Worm (Caenorhabditis elegans): ENCODE results near the gene K05F1.1.
A peak's percentile ranks its signal among the peaks of the same experiment; 100 is the strongest.

The K05F1.1 gene

DNA sequence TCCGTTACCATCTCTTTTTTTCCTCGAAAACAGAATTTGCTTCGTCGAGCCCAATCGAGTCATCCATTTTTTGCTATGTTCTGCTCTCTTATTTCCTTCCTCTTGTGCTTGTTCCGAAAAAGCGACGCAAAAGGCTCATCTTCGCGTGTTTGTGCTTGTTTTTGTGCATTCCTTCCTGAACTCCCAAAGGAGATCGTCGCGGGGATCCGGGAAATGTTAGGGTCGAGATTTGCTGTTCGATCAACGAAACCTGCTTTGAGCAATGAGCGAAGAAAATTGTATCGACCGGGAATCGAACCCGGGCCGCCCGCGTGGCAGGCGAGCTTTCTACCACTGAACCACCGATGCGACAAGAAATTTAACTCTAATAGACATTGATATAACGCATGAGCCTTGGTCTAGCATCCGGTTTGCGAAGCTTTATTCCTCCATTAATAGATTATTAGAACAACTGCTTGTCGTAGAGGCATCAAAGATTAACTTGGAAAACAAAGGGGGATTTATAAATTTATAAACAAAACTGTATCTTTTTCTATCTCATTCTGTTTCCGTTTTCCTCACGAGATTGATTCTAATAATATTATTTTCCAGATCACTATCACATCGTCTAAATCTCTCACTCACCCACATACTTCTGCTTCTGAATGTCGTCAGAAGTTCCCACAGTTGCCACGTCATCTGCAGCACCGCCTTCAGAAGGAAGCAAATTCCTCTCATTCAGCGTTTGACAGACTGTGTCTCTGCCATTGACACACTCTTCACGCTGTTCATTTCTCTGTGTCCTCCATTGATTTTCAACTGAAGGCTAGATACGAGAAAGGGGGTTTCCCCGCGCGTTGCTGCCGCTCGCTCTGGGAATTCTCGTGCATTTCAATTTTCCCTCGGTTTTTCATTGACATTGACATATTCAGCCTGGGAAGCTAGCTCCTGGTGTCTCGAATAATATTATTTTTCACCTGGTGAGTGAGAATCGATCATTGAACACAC lies 19.0 kb upstream of the K05F1.1 start, which contains the start of gene K05F1.6 (continued):
- no peak for TF ChIP-seq bed-1 (GFP tag; IDR thresholded peaks at IDR 0.05)
- peak; percentile 60 for TF ChIP-seq ZK185.1 (tag; optimal IDR thresholded peaks at IDR 0.05; ENCODE audit: poor library complexity, severe bottlenecking)
- peak; percentile 72 for TF ChIP-seq atf-7 (tag; optimal IDR thresholded peaks at IDR 0.05)
- no peak for TF ChIP-seq hlh-26 (GFP tag; conservative IDR thresholded peaks at IDR 0.05)

DNA sequence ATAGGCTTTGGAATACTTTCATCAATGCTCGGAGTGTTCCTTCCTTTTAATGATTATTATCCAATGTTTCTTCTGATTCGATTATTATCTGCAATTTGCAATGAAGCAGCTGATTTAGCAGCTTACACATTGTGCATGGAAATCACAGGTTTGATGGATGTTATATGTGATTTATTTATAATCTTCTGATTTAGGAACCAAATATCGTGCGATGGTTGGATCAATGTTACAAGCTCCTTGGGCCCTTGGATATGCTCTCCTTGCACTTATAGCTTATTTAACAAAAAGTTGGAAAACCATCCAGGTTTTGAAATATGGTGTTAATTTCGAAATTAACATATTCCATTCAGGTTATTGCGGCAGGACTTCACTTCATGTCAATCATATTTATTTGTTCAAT lies 15.7 kb upstream of the K05F1.1 start:
- TF ChIP-seq sea-2 (GFP tag; IDR thresholded peaks at IDR 0.05) (no peak), egrh-3 (GFP tag; IDR thresholded peaks at IDR 0.05) (no peak), Y67H2A.10 (GFP tag; conservative IDR thresholded peaks at IDR 0.05) (no peak), akir-1 (GFP tag; optimal IDR thresholded peaks at IDR 0.05) (no peak), ceh-79 (tag; optimal IDR thresholded peaks at IDR 0.05) (no peak), cebp-2 (GFP tag; IDR thresholded peaks at IDR 0.05) (no peak), mxl-1 (tag; optimal IDR thresholded peaks at IDR 0.05) (no peak), T07F8.4 (tag; optimal IDR thresholded peaks at IDR 0.05) (no peak), mcd-1 (GFP tag; IDR thresholded peaks at IDR 0.05) (no peak), ztf-3 (GFP tag; optimal IDR thresholded peaks at IDR 0.05) (no peak), hlh-12 (tag; optimal IDR thresholded peaks at IDR 0.05) (no peak)

DNA sequence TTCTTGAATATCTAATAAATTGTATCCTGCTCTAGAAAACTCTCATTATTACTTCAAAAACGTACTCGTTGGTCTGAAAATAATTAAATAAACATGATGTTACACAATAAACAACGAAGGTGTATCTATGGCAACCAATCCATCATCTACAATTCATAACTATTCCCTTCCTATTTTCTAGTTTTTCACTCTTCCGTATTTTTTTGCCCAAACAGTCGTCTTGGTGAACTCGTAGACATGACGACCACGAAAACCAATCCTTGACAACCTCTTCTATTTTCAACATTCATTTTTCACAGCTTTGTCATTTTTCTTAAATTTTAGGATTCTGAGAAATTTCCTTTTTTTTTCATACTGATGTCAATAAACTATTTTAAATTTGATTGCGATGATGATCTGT lies 12.4 kb upstream of the K05F1.1 start, which contains the start of gene K05F1.13:
TSS of gene K05F1.13 (plus strand) at position 301 of the 400 bp plus-strand sequence.
- no peak for TF ChIP-seq ztf-26 (tag; optimal IDR thresholded peaks at IDR 0.05)
- TF ChIP-seq hrde-1 (tag; optimal IDR thresholded peaks at IDR 0.05; ENCODE audit: borderline replicate concordance): no peak
- TF ChIP-seq nfya-2 (GFP tag; IDR thresholded peaks at IDR 0.05): no peak
- no peak for TF ChIP-seq ztf-6 (GFP tag; IDR thresholded peaks at IDR 0.05)
- TF ChIP-seq sdz-38 (tag; optimal IDR thresholded peaks at IDR 0.05): no peak
- TF ChIP-seq nhr-80 (tag; optimal IDR thresholded peaks at IDR 0.05): no peak
- TF ChIP-seq dox-1 (GFP tag; IDR thresholded peaks at IDR 0.05): no peak
- no peak for TF ChIP-seq snpc-3.4 (tag; optimal IDR thresholded peaks at IDR 0.05)
- TF ChIP-seq ztf-18 (tag; optimal IDR thresholded peaks at IDR 0.05): no peak
- no peak for TF ChIP-seq mel-28 (tag; optimal IDR thresholded peaks at IDR 0.05; ENCODE audit: borderline replicate concordance)
- no peak for TF ChIP-seq egrh-3 (GFP tag; IDR thresholded peaks at IDR 0.05)
- no peak for TF ChIP-seq ceh-79 (tag; optimal IDR thresholded peaks at IDR 0.05)
- TF ChIP-seq ztf-28 (GFP tag; IDR thresholded peaks at IDR 0.05): no peak
- no peak for TF ChIP-seq dpl-1 (GFP tag; optimal IDR thresholded peaks at IDR 0.05)
- TF ChIP-seq ama-1 (optimal IDR thresholded peaks at IDR 0.05): no peak
- no peak for TF ChIP-seq ama-1 (GFP tag; optimal IDR thresholded peaks at IDR 0.05)
- no peak for TF ChIP-seq Y53F4B.3 (GFP tag; IDR thresholded peaks at IDR 0.05)

DNA sequence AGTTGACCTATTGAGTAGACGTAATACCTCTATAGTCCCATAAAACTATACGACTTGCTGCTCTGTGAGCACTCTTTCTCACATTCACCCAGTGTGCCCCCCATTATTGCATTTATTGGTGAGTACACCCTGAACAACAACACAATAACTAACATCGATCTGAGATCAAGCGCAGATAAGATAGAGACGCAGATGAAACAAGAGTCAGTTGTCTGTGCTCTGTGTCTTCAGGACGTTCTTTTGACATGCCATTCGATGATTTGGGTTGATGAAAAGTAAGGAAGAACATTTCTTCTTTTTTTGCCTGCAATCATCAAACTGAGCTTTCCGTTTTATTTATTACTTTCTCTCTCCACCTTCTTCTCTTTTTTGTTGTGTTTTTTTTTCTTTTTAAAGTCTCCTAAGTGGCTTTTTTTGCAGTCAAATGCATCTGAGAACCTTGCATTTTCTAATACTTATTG lies 10.8 kb upstream of the K05F1.1 start, which contains the start of gene lect-2:
TSS of gene lect-2 (plus strand) at position 411 of the 461 bp plus-strand sequence.
- TF ChIP-seq athp-1 (tag; optimal IDR thresholded peaks at IDR 0.05): no peak

DNA sequence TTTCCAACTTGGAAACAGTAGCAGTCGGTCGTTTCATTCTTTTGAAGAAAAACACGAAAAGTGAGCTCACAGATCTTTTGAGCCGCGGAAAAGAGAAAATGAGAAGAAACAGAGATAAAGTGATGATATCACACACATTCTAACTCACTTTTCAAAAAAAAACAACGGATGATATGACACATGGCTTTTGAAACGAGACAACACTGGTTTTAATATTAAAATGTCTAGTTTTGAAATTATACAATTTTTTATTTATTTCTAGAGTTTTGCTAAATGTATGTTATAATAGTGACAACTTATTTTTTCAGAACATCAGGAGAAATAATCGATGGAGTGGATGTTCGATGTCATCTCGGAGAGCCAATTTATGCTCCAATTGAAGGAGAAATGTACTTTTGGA lies 8.7 kb upstream of the K05F1.1 start, which contains the start of gene K05F1.14:
TSS of gene K05F1.14 (minus strand) at position 101 of the 400 bp plus-strand sequence.
- TF ChIP-seq ztf-28 (GFP tag; IDR thresholded peaks at IDR 0.05): no peak
- TF ChIP-seq tbx-9 (tag; optimal IDR thresholded peaks at IDR 0.05; ENCODE audit: borderline replicate concordance): no peak
- no peak for TF ChIP-seq fkh-3 (tag; optimal IDR thresholded peaks at IDR 0.05)
- TF ChIP-seq T26A5.8 (tag; optimal IDR thresholded peaks at IDR 0.05): no peak
- no peak for TF ChIP-seq chd-7 (tag; optimal IDR thresholded peaks at IDR 0.05)
- no peak for TF ChIP-seq lsl-1 (GFP tag; optimal IDR thresholded peaks at IDR 0.05)
- TF ChIP-seq pha-4 (tag; optimal IDR thresholded peaks at IDR 0.05): no peak
- TF ChIP-seq madf-10 (tag; optimal IDR thresholded peaks at IDR 0.05): no peak
- no peak for TF ChIP-seq sptf-2 (GFP tag; optimal IDR thresholded peaks at IDR 0.05)
- TF ChIP-seq snpc-4 (GFP tag; optimal IDR thresholded peaks at IDR 0.05): no peak
- TF ChIP-seq snpc-4 (tag; optimal IDR thresholded peaks at IDR 0.05): no peak
- no peak for TF ChIP-seq nhr-27 (tag; optimal IDR thresholded peaks at IDR 0.05)
- TF ChIP-seq mcd-1 (GFP tag; IDR thresholded peaks at IDR 0.05): no peak
- no peak for TF ChIP-seq B0035.1 (tag; optimal IDR thresholded peaks at IDR 0.05)

Measured in whole organism, young adult.